Worm (Caenorhabditis elegans) whole organism, late embryonic: ENCODE measurements around the gene Y6D1A.1.

Experiments used
- ama-1 ChIP-seq: fragments of 150-350 bp; optimal IDR thresholded peaks from 2 replicates; lab custom pipeline; 2014
- fax-1 ChIP-seq: sonication (generic microtip); optimal IDR thresholded peaks from 2 replicates; lab custom pipeline; 2016; ENCODE audit warnings: missing genotype, missing genetic modification characterization, missing compliant biosample characterization
- fkh-6 ChIP-seq: sonication (generic microtip); optimal IDR thresholded peaks from 2 replicates; lab custom pipeline; 2016; ENCODE audit warnings: missing genetic modification characterization, missing compliant biosample characterization
- hlh-6 ChIP-seq: sonication (generic microtip); optimal IDR thresholded peaks from 2 replicates; lab custom pipeline; 2016; ENCODE audit warnings: missing genotype, missing genetic modification characterization, missing compliant biosample characterization
- tbx-2 ChIP-seq: sonication (generic microtip); optimal IDR thresholded peaks from 2 replicates; lab custom pipeline; 2016; ENCODE audit warnings: missing genetic modification characterization, missing compliant biosample characterization

DNA sequence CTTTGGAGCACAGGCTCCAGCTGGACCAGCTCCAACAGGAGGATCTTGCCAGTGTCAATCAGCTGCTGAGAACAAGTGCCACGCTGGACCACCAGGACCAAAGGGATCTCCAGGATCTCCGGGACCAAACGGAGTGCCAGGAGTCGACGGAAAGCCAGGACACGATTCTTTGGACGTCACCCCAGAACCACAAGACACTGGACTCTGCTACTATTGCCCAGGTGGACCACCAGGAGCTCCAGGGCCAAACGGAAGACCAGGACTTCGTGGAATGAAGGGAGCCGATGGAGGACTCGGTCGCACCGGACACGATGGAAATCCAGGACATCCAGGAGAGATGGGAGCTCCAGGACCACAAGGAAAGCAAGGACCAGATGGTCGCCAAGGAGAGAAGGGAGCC lies 45.5 kb upstream of the Y6D1A.1 start:
- no peak for TF ChIP-seq fax-1
- TF ChIP-seq hlh-6 (tag; lab: Kevin White, UChicago): no peak
- TF ChIP-seq ama-1: no peak
- no peak for TF ChIP-seq fkh-6 (tag; lab: Kevin White, UChicago)
- no peak for TF ChIP-seq tbx-2 (tag; lab: Kevin White, UChicago)
